Fruit fly (Drosophila melanogaster) S2 (cell line): ENCODE data around the gene Cubn2.

ENCODE experiments used
- CG8478 ChIP-seq: fragments of >200 bp; optimal IDR thresholded peaks from 2 replicates; lab custom pipeline; 2018
- CTCF ChIP-seq, 2 experiments: fragments of >200 bp; optimal IDR thresholded peaks; 2 replicates each; lab custom pipeline; 2018

- TF ChIP-seq CG8478 (lab: Kevin White, UChicago) (no peak), CTCF (optimal IDR thresholded peaks at IDR 0.05; lab: Kevin White, UChicago) (no peak)
Observed at dm6 chr3L:11822446-11823334, 8.1 kb upstream of the Cubn2 start, which contains the start of gene RpL10Ab.
